Fruit fly (Drosophila melanogaster) whole organism, pupa: ENCODE results near the gene nmd.

Experiments
- CG10348 ChIP-seq: fragments of 200-800 bp; sonication (Bioruptor generic); IDR thresholded peaks from 2 replicates; pipeline ENCODE4 v1.3.6; 2022; ENCODE audit warnings: missing biosample characterization, missing genetic modification characterization
- CG12605 ChIP-seq: fragments of 200-800 bp; sonication (Bioruptor generic); IDR thresholded peaks from 2 replicates; pipeline ENCODE4 v1.3.6; 2022; ENCODE audit warnings: missing biosample characterization, missing genetic modification characterization
- CG13204 ChIP-seq: fragments of 200-800 bp; sonication (Bioruptor generic); optimal IDR thresholded peaks from 2 replicates; lab custom pipeline; 2018; ENCODE audit warnings: missing biosample characterization, mild to moderate bottlenecking, missing genetic modification characterization, moderate library complexity
- CG14655 ChIP-seq: fragments of 200-800 bp; sonication (Bioruptor generic); optimal IDR thresholded peaks from 3 replicates; lab custom pipeline; 2017; ENCODE audit warnings: mild to moderate bottlenecking, missing biosample characterization, missing genetic modification reagents, missing genetic modification characterization
- CG15710 ChIP-seq: fragments of 200-800 bp; sonication (Bioruptor generic); optimal IDR thresholded peaks from 2 replicates; lab custom pipeline; 2018; ENCODE audit warnings: missing biosample characterization, mild to moderate bottlenecking, missing genetic modification characterization, moderate library complexity
- CG17806 ChIP-seq: fragments of 200-800 bp; sonication (Bioruptor generic); optimal IDR thresholded peaks from 2 replicates; lab custom pipeline; 2018; ENCODE audit warnings: missing biosample characterization, mild to moderate bottlenecking, missing genetic modification characterization, moderate library complexity
- CG32121 ChIP-seq: fragments of 200-800 bp; sonication (Bioruptor generic); IDR thresholded peaks from 2 replicates; pipeline ENCODE4 v1.3.6; 2022; ENCODE audit warnings: missing biosample characterization, missing genetic modification characterization
- CG34367 ChIP-seq: fragments of 200-800 bp; sonication (Bioruptor generic); optimal IDR thresholded peaks from 2 replicates; lab custom pipeline; 2018; ENCODE audit warnings: missing biosample characterization, mild to moderate bottlenecking, missing genetic modification characterization
- CG4496 ChIP-seq: fragments of 200-800 bp; sonication (Bioruptor generic); IDR thresholded peaks from 3 replicates; pipeline ENCODE4 v1.3.6; 2022; ENCODE audit warnings: missing biosample characterization, missing genetic modification characterization
- CG8159 ChIP-seq: fragments of 200-800 bp; sonication (Bioruptor generic); optimal IDR thresholded peaks from 3 replicates; lab custom pipeline; 2018; ENCODE audit warnings: missing biosample characterization, mild to moderate bottlenecking, missing genetic modification characterization, moderate library complexity
- CG8301 ChIP-seq: fragments of 200-800 bp; sonication (Bioruptor generic); optimal IDR thresholded peaks from 2 replicates; lab custom pipeline; 2018; ENCODE audit warnings: missing biosample characterization, mild to moderate bottlenecking, missing genetic modification characterization
- CG9948 ChIP-seq: fragments of 200-800 bp; sonication (Bioruptor generic); optimal IDR thresholded peaks from 2 replicates; lab custom pipeline; 2018; ENCODE audit warnings: missing biosample characterization, mild to moderate bottlenecking, missing genetic modification characterization, moderate library complexity
- D1 ChIP-seq: fragments of 200-800 bp; sonication (Bioruptor generic); optimal IDR thresholded peaks from 2 replicates; lab custom pipeline; 2018; ENCODE audit warnings: missing biosample characterization, mild to moderate bottlenecking, missing genetic modification characterization, moderate library complexity
- EcR ChIP-seq: fragments of 200-800 bp; sonication (Bioruptor generic); optimal IDR thresholded peaks from 3 replicates; lab custom pipeline; 2019; ENCODE audit warnings: missing biosample characterization, missing genetic modification characterization, mild to moderate bottlenecking, moderate library complexity, missing genetic modification reagents
- Ets98B ChIP-seq: fragments of 200-800 bp; sonication (Bioruptor generic); IDR thresholded peaks from 2 replicates; pipeline ENCODE4 v1.3.6; 2022; ENCODE audit warnings: missing biosample characterization, missing genetic modification characterization
- Pif1A ChIP-seq: fragments of 200-800 bp; sonication (Bioruptor generic); optimal IDR thresholded peaks from 3 replicates; lab custom pipeline; 2016; ENCODE audit warnings: missing biosample characterization, missing genetic modification characterization
- Pif1B ChIP-seq: fragments of 200-800 bp; sonication (Bioruptor generic); optimal IDR thresholded peaks from 3 replicates; lab custom pipeline; 2016; ENCODE audit warnings: missing biosample characterization, missing genetic modification characterization
- Snoo ChIP-seq: fragments of 200-800 bp; sonication (Bioruptor generic); optimal IDR thresholded peaks from 3 replicates; lab custom pipeline; 2017; ENCODE audit warnings: missing biosample characterization, mild to moderate bottlenecking, missing genetic modification characterization, inconsistent platforms
- fd96Ca ChIP-seq: fragments of 200-800 bp; sonication (Bioruptor generic); IDR thresholded peaks from 3 replicates; pipeline ENCODE4 v1.3.6; 2022; ENCODE audit warnings: missing biosample characterization, missing genetic modification characterization
- gl ChIP-seq: fragments of 200-800 bp; sonication (Bioruptor generic); optimal IDR thresholded peaks from 2 replicates; lab custom pipeline; 2018; ENCODE audit warnings: missing biosample characterization, mild to moderate bottlenecking, missing genetic modification characterization
- rn ChIP-seq: fragments of 200-800 bp; sonication (Bioruptor generic); IDR thresholded peaks from 2 replicates; pipeline ENCODE4 v1.3.6; 2022; ENCODE audit warnings: missing biosample characterization, missing genetic modification characterization

The nmd gene

DNA sequence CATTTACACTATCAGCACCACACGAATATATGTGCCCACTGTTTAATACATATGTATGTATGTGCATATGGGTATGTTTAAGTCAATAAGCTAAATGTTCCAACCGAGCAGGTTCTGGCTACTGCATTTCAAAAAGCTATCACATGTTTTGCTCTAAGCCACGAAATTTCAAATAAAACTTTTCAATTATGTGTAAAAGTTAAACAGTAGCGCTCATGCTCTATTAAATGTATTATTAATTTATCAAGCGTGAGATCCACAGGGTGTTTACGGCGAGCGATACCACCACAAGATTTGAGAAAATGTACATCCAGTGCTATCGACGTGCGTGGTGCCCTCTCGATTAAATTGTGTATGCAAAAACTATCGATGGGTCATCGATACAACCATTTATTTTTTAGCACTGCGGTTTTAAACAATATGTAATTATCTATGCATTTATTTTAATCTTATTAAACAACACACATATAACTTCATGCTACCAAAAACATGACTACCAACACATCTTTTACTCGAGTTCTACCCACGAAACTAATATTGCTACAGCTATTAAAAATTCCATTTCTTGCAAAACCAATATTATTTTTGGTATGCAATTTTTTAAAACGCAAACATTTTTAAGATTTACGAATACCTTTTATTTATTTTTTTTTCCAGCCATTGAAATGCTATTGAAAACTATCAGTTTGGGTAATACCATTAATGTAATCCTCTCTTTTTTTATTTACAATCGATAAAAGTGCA is 42.8 kb downstream of the nmd start, which contains the start of gene Pten:
TSS of gene Pten (minus strand) at position 300 of the 744 bp plus-strand sequence.
- TF ChIP-seq CG9948 (tag; lab: Kevin White, UChicago) (peak; percentile 55), CG4496 (GFP tag; lab: Robert Waterston, UW) (no peak), fd96Ca (GFP tag; lab: Robert Waterston, UW) (no peak), CG8301 (tag; lab: Kevin White, UChicago) (peak; percentile 60), CG14655 (GFP tag; lab: Kevin White, UChicago) (no peak), Snoo (tag; lab: Kevin White, UChicago) (peak; percentile 16), CG12605 (GFP tag; lab: Robert Waterston, UW) (peak; percentile 74; the same call in 1 of the 2 replicates), CG13204 (GFP tag; lab: Kevin White, UChicago) (no peak), CG15710 (tag; lab: Kevin White, UChicago) (peak; percentile 23), CG8159 (tag; lab: Kevin White, UChicago) (no peak), Pif1A (peak; percentile 53), rn (GFP tag; lab: Robert Waterston, UW) (no peak), CG32121 (GFP tag; lab: Robert Waterston, UW) (peak; percentile 64), CG34367 (tag; lab: Kevin White, UChicago) (no peak), CG10348 (GFP tag; lab: Robert Waterston, UW) (no peak), D1 (tag; lab: Kevin White, UChicago) (no peak), Ets98B (no peak; the same call in 1 of the 2 replicates), EcR (GFP tag; lab: Kevin White, UChicago) (no peak), Pif1B (GFP tag; lab: Kevin White, UChicago) (peak; percentile 14), CG17806 (tag; lab: Kevin White, UChicago) (peak; percentile 49), gl (tag; lab: Kevin White, UChicago) (no peak)

DNA sequence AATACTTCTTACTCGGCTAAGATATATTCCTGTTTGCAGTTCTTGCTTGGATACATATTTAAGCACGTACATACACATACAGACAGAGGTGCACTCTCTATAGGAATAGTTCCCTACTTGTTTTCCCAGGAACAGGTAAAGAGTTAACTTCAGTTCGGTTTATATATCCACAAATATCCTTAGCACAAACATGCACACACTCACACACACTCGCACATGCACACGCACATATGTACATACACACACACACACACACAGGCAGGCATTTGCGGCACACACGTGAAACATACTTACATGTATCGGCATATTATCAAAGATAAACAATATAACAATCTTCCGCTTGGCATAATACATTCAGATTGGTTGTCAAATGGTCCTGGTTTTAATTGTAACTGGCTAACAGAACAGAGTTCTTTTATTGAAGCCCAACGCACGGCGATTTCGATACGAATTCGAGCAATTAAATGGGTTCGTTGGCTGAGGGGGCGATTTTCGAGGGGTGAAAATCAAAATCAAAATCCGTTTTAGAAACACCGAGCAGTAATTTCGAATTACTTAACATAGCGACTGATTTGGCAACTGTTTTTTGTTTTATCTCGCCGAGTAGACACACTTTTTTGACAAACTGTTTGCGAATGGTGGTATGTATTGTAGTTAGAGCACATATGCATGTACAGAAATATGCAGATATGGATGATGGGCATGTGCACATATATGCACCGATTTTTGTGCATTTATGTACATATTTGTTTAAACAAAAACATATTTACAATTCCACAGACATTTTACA is 43.6 kb downstream of the nmd start:
- TF ChIP-seq gl (tag; lab: Kevin White, UChicago), result no peak
- no peak for TF ChIP-seq CG8159 (tag; lab: Kevin White, UChicago)
- no peak for TF ChIP-seq Pif1B (GFP tag; lab: Kevin White, UChicago)
- no peak for TF ChIP-seq CG12605 (GFP tag; lab: Robert Waterston, UW)

DNA sequence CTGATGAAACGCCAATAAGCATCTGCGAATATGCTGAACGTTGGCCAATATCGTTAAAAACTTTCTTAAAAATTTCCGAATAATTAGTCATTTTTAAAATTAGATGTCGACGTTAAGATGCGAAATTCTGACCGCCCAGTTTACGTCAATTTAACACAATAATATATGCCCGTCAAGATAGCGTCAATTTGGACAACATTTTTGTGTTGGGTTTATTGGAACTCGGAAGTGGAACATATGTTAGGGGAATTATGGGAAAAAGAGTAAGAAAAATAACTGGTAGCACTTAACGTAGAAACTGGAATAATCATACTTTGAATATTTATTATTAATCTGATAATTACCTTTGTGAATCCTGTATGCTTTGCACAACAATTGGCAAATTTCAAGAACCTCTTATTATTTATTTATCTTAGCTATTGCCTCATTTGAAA is 48.0 kb downstream of the nmd start, which contains the start of gene CG5676:
TSS of gene CG5676 (minus strand) at position 167 of the 434 bp plus-strand sequence.
- no peak for TF ChIP-seq Ets98B
- TF ChIP-seq CG32121 (GFP tag; lab: Robert Waterston, UW), result no peak
- no peak for TF ChIP-seq EcR (GFP tag; lab: Kevin White, UChicago)
- no peak for TF ChIP-seq CG4496 (GFP tag; lab: Robert Waterston, UW)
- TF ChIP-seq D1 (tag; lab: Kevin White, UChicago), result peak; percentile 67
- no peak for TF ChIP-seq CG10348 (GFP tag; lab: Robert Waterston, UW)
